Fruit fly (Drosophila melanogaster) whole organism, adult: ENCODE data around the gene CG33258.
A peak's percentile ranks its signal among the peaks of the same experiment; 100 is the strongest.

Source experiments
- CG11617 ChIP-seq: fragments of 200-800 bp; sonication (Bioruptor generic); optimal IDR thresholded peaks from 2 replicates; lab custom pipeline; 2017; ENCODE audit warnings: mild to moderate bottlenecking, missing biosample characterization, missing genetic modification reagents, missing genetic modification characterization
- CG12768 ChIP-seq: fragments of 200-800 bp; sonication (Bioruptor generic); optimal IDR thresholded peaks from 2 replicates; lab custom pipeline; 2017; ENCODE audit warnings: missing biosample characterization, missing genetic modification characterization, mild to moderate bottlenecking, moderate library complexity, missing genetic modification reagents
- CG14711 ChIP-seq: fragments of 200-800 bp; sonication (Bioruptor generic); optimal IDR thresholded peaks from 2 replicates; lab custom pipeline; 2018; ENCODE audit warnings: missing biosample characterization, mild to moderate bottlenecking, missing genetic modification characterization, moderate library complexity
- CG1620 ChIP-seq: fragments of 200-800 bp; sonication (Bioruptor generic); optimal IDR thresholded peaks from 2 replicates; lab custom pipeline; 2016; ENCODE audit warnings: missing biosample characterization, missing genetic modification characterization
- CG33017 ChIP-seq: fragments of 200-800 bp; sonication (Bioruptor generic); optimal IDR thresholded peaks from 2 replicates; lab custom pipeline; 2018; ENCODE audit warnings: missing biosample characterization, mild to moderate bottlenecking, missing genetic modification characterization, moderate library complexity
- CG5204 ChIP-seq: fragments of 200-800 bp; sonication (Bioruptor generic); optimal IDR thresholded peaks from 2 replicates; lab custom pipeline; 2016; ENCODE audit warnings: missing biosample characterization, missing genetic modification characterization
- CG7045 ChIP-seq: fragments of 200-800 bp; sonication (Bioruptor generic); optimal IDR thresholded peaks from 2 replicates; lab custom pipeline; 2017; ENCODE audit warnings: missing biosample characterization, mild to moderate bottlenecking, missing genetic modification characterization
- CG7101 ChIP-seq: fragments of 200-800 bp; sonication (Bioruptor generic); optimal IDR thresholded peaks from 2 replicates; lab custom pipeline; 2018; ENCODE audit warnings: missing biosample characterization, mild to moderate bottlenecking, missing genetic modification characterization, moderate library complexity
- Clk ChIP-seq: fragments of 200-800 bp; sonication (Bioruptor generic); optimal IDR thresholded peaks from 2 replicates; lab custom pipeline; 2017; ENCODE audit warnings: missing biosample characterization, missing genetic modification characterization
- Crg-1 ChIP-seq: fragments of 200-800 bp; sonication (Bioruptor generic); optimal IDR thresholded peaks from 2 replicates; lab custom pipeline; 2016; ENCODE audit warnings: missing biosample characterization, missing genetic modification characterization
- Hr96 ChIP-seq: fragments of 200-800 bp; sonication (Bioruptor generic); optimal IDR thresholded peaks from 2 replicates; lab custom pipeline; 2016; ENCODE audit warnings: missing biosample characterization, missing genetic modification characterization
- Mnt ChIP-seq: fragments of 200-800 bp; sonication (Bioruptor generic); optimal IDR thresholded peaks from 2 replicates; lab custom pipeline; 2016; ENCODE audit warnings: missing biosample characterization, mild to moderate bottlenecking, missing genetic modification characterization
- bab1 ChIP-seq: fragments of 200-800 bp; sonication (Bioruptor generic); optimal IDR thresholded peaks from 3 replicates; lab custom pipeline; 2019; ENCODE audit warnings: missing biosample characterization, mild to moderate bottlenecking, missing genetic modification characterization, moderate library complexity
- cic ChIP-seq: fragments of 200-800 bp; sonication (Bioruptor generic); optimal IDR thresholded peaks from 2 replicates; lab custom pipeline; 2017; ENCODE audit warnings: missing biosample characterization, mild to moderate bottlenecking, missing genetic modification characterization, moderate library complexity
- cnc ChIP-seq, 2 experiments: fragments of >200 bp; optimal IDR thresholded peaks; 2 replicates each; lab custom pipeline; 2017
- kay ChIP-seq: fragments of 200-800 bp; sonication (Bioruptor generic); peaks from one replicate; lab custom pipeline; 2016; ENCODE audit warnings: missing biosample characterization, missing genetic modification characterization, borderline replicate concordance
- ovo ChIP-seq: fragments of 200-800 bp; sonication (Bioruptor generic); optimal IDR thresholded peaks from 2 replicates; lab custom pipeline; 2016; ENCODE audit warnings: missing biosample characterization, missing genetic modification characterization
- pad ChIP-seq: fragments of 200-800 bp; sonication (Bioruptor generic); optimal IDR thresholded peaks from 3 replicates; lab custom pipeline; 2017; ENCODE audit warnings: missing biosample characterization, missing genetic modification characterization, mild to moderate bottlenecking, moderate library complexity, missing genetic modification reagents
- tj ChIP-seq: fragments of 200-800 bp; sonication (Bioruptor generic); optimal IDR thresholded peaks from 3 replicates; lab custom pipeline; 2017; ENCODE audit warnings: missing biosample characterization, mild to moderate bottlenecking, missing genetic modification characterization, moderate library complexity
- toe ChIP-seq: fragments of 200-800 bp; sonication (Bioruptor generic); optimal IDR thresholded peaks from 2 replicates; lab custom pipeline; 2016; ENCODE audit warnings: missing biosample characterization, missing genetic modification characterization

The CG33258 gene

dm6 chr3L:16113003-16113606 lies 30.8 kb downstream of the CG33258 start, which contains the start of gene Taf4:
TSS of gene Taf4 (plus strand) at chr3L:16113212.
- no peak for TF ChIP-seq CG1620 (GFP tag; lab: Kevin White, UChicago)
- no peak for TF ChIP-seq CG12768 (GFP tag; lab: Kevin White, UChicago)
- TF ChIP-seq Clk (GFP tag; lab: Kevin White, UChicago) = no peak
- TF ChIP-seq toe (GFP tag; lab: Kevin White, UChicago) = no peak
- TF ChIP-seq cnc (optimal IDR thresholded peaks at IDR 0.05; lab: Kevin White, UChicago) = no peak
- TF ChIP-seq Crg-1 = no peak
- no peak for TF ChIP-seq CG11617 (GFP tag; lab: Kevin White, UChicago)
- TF ChIP-seq Hr96 (GFP tag; lab: Kevin White, UChicago) = no peak
- no peak for TF ChIP-seq CG14711 (tag; lab: Kevin White, UChicago)
- no peak for TF ChIP-seq CG33017
- TF ChIP-seq ovo (GFP tag; lab: Kevin White, UChicago) = no peak
- no peak for TF ChIP-seq kay (GFP tag; lab: Kevin White, UChicago)

dm6 chr3L:16113607-16114337 lies 31.4 kb downstream of the CG33258 start:
- TF ChIP-seq CG5204 (no peak), cnc (optimal IDR thresholded peaks at IDR 0.05; lab: Kevin White, UChicago) (no peak), toe (GFP tag; lab: Kevin White, UChicago) (no peak), CG1620 (GFP tag; lab: Kevin White, UChicago) (peak; percentile 81), Clk (GFP tag; lab: Kevin White, UChicago) (peak; percentile 83), CG11617 (GFP tag; lab: Kevin White, UChicago) (peak; percentile 98), Hr96 (GFP tag; lab: Kevin White, UChicago) (no peak), bab1 (GFP tag; lab: Kevin White, UChicago) (peak; percentile 89), CG14711 (tag; lab: Kevin White, UChicago) (peak; percentile 83), ovo (GFP tag; lab: Kevin White, UChicago) (peak; percentile 62), CG12768 (GFP tag; lab: Kevin White, UChicago) (peak; percentile 90), CG7101 (tag; lab: Kevin White, UChicago) (peak; percentile 89), kay (GFP tag; lab: Kevin White, UChicago) (no peak), cic (GFP tag; lab: Kevin White, UChicago) (peak; percentile 88), CG7045 (GFP tag; lab: Kevin White, UChicago) (peak; percentile 88), tj (GFP tag; lab: Kevin White, UChicago) (peak; percentile 91), pad (GFP tag; lab: Kevin White, UChicago) (peak; percentile 65), Crg-1 (peak; percentile 83), Mnt (GFP tag; lab: Kevin White, UChicago) (peak; percentile 97), CG33017 (peak; percentile 79)

DNA sequence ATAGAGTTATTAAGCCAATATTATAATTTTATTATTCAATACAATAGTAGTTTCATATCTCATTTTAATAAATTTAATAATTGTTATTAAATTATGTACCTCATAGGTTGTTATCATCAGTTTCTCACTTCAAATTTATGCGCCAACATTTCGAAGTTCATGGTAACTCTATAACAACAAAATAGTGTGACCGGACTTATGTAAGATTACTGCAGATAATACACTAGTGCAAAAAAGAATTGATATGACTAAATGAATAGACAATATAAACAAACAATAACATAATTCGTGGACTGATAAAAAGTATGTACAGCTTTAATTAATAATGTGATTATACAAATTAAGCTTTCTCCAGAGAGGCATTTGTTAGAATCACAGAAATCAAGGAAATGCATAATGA lies 39.4 kb downstream of the CG33258 start, which contains the start of gene Strump:
Gene Strump, plus strand, starts transcription at position 212 of the 400 bp plus-strand sequence.
- TF ChIP-seq CG5204 (no peak), CG33017 (no peak), CG7045 (GFP tag; lab: Kevin White, UChicago) (no peak), bab1 (GFP tag; lab: Kevin White, UChicago) (peak; percentile 54), Crg-1 (no peak), CG14711 (tag; lab: Kevin White, UChicago) (peak; percentile 95), CG7101 (tag; lab: Kevin White, UChicago) (peak; percentile 14), tj (GFP tag; lab: Kevin White, UChicago) (no peak)

DNA sequence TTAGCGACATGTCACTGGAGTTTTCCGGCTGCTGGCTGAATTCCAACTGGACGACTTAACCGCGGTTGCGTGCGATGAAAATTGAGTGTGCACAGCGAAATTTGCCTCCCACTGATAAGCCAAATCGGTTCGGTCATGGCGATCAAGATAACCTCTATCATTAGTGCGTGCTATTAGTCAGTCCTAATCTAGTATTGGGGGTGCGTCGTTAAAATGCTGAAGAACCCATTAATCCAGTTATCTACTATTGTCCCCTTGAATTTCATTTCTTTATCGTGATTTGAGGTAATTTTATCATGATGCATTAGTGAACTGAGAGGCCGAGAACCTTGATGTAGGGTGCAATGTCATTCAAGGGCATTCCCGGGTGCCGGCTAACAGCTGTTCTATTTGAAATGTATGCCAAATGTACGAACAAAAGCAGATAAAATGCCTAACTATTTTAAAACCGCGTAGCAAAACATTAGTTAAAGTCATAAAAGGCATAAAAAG lies 46.2 kb downstream of the CG33258 start, which contains the start of gene Pgm1:
Gene Pgm1, minus strand, starts transcription at position 51 of the 492 bp plus-strand sequence.
- TF ChIP-seq CG11617 (GFP tag; lab: Kevin White, UChicago) = peak; percentile 90
- TF ChIP-seq tj (GFP tag; lab: Kevin White, UChicago) = peak; percentile 93
- peak; percentile 93 for TF ChIP-seq bab1 (GFP tag; lab: Kevin White, UChicago)
- TF ChIP-seq CG7101 (tag; lab: Kevin White, UChicago) = peak; percentile 79
- TF ChIP-seq CG1620 (GFP tag; lab: Kevin White, UChicago) = peak; percentile 89
- peak; percentile 90 for TF ChIP-seq toe (GFP tag; lab: Kevin White, UChicago)
- TF ChIP-seq CG7045 (GFP tag; lab: Kevin White, UChicago) = peak; percentile 86
- TF ChIP-seq Clk (GFP tag; lab: Kevin White, UChicago) = peak; percentile 71
- no peak for TF ChIP-seq CG14711 (tag; lab: Kevin White, UChicago)
- TF ChIP-seq cnc (optimal IDR thresholded peaks at IDR 0.05; lab: Kevin White, UChicago) = no peak
- TF ChIP-seq CG12768 (GFP tag; lab: Kevin White, UChicago) = peak; percentile 92
- TF ChIP-seq cic (GFP tag; lab: Kevin White, UChicago) = peak; percentile 83
- no peak for TF ChIP-seq CG5204
- TF ChIP-seq kay (GFP tag; lab: Kevin White, UChicago) = no peak
- TF ChIP-seq Hr96 (GFP tag; lab: Kevin White, UChicago) = peak; percentile 93
- TF ChIP-seq ovo (GFP tag; lab: Kevin White, UChicago) = peak; percentile 32
- TF ChIP-seq pad (GFP tag; lab: Kevin White, UChicago) = peak; percentile 72
- peak; percentile 76 for TF ChIP-seq Crg-1
- TF ChIP-seq Mnt (GFP tag; lab: Kevin White, UChicago) = peak; percentile 90
- peak; percentile 88 for TF ChIP-seq CG33017
